Fruit fly (Drosophila melanogaster) whole organism, pupa: ENCODE measurements around the gene CG11584.

Experiments
- CG12605 ChIP-seq: fragments of 200-800 bp; sonication (Bioruptor generic); IDR thresholded peaks from 2 replicates; pipeline ENCODE4 v1.3.6; 2022; ENCODE audit warnings: missing biosample characterization, missing genetic modification characterization
- EcR ChIP-seq: fragments of 200-800 bp; sonication (Bioruptor generic); optimal IDR thresholded peaks from 3 replicates; lab custom pipeline; 2019; ENCODE audit warnings: missing biosample characterization, missing genetic modification characterization, mild to moderate bottlenecking, moderate library complexity, missing genetic modification reagents
- Ets98B ChIP-seq: fragments of 200-800 bp; sonication (Bioruptor generic); IDR thresholded peaks from 2 replicates; pipeline ENCODE4 v1.3.6; 2022; ENCODE audit warnings: missing biosample characterization, missing genetic modification characterization

DNA sequence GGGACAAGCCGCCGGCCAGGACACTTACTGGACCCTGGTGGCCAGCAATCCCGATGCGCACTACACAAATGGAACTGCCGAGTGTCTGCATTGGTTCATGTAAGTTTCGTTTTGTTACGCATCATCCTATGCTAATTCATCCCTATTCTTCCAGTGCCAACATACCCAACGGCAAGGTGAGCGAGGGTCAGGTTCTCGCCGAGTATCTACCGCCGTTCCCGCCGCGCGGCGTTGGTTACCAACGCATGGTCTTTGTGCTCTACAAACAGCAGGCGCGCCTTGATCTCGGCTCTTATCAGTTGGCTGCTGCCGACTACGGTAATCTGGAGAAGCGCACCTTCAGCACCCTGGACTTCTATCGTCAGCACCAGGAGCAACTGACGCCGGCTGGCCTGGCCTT, 46.2 kb downstream of the CG11584 start:
- TF ChIP-seq Ets98B (GFP tag; lab: Robert Waterston, UW) (no peak), EcR (GFP tag; lab: Kevin White, UChicago) (no peak), CG12605 (GFP tag; lab: Robert Waterston, UW) (no peak)
